Worm (Caenorhabditis elegans): ENCODE results near the gene Y71H2AM.6.
A peak's percentile ranks its signal among the peaks of the same experiment; 100 is the strongest.

Y71H2AM.6 gene

DNA sequence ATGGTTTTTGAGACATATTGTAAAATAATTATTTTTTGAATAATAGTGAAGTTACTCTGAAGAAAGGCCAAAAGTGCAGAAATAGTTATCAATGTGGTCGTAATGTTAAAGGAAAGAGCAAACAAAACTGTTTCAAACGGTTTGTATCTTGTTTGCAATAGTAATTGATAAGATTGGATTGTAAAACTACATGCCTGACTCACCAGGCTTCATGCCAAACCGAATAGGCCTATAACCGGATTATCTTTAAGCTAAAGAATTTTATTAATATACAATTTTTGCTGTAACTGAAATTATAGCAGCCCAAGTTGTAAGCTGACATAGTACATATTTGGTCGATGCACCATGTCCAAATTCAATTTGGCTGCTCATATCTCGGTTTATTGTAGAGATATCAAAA lies 34.3 kb upstream of the Y71H2AM.6 start, which contains the start of gene Y71H2AM.14:
TSS of gene Y71H2AM.14 (minus strand) at position 101 of the 400 bp plus-strand sequence.
- TF ChIP-seq pqm-1 (tag; optimal IDR thresholded peaks at IDR 0.05) (peak; percentile 43), pha-4 (GFP tag; IDR thresholded peaks at IDR 0.05) (no peak), pha-4 (tag; optimal IDR thresholded peaks at IDR 0.05) (no peak), nhr-25 (tag; optimal IDR thresholded peaks at IDR 0.05; ENCODE audit: borderline replicate concordance, insufficient read depth) (no peak)

DNA sequence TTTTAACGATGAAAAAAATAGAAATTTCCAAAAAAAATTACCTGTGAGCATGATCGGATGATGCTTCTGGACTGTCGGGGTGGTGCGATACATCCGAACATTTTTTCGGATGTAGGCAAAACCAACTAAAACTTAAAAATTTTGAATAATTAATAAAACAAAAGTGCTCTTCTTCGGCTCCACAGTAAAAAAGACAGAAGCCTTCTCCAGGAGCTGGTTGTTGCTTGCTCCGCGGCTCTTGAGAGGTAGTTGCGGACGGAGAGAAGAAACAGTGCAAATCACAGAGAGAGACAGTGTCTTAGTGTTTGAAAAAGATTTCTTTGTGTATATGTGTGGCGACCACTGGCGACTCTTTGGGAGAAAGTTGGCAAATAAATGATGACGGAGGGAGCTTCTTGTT lies 24.6 kb upstream of the Y71H2AM.6 start, which contains the start of gene gldi-9:
TSS of gene gldi-9 (minus strand) at position 101 of the 400 bp plus-strand sequence.
- no peak for TF ChIP-seq D1046.2 (GFP tag; IDR thresholded peaks at IDR 0.05)
- TF ChIP-seq hmg-1.1 (GFP tag; IDR thresholded peaks at IDR 0.05): no peak
- TF ChIP-seq spr-1 (tag; optimal IDR thresholded peaks at IDR 0.05): no peak
- TF ChIP-seq zag-1 (tag; optimal IDR thresholded peaks at IDR 0.05): no peak
- no peak for TF ChIP-seq aha-1 (tag)
- no peak for TF ChIP-seq dve-1 (tag; optimal IDR thresholded peaks at IDR 0.05; ENCODE audit: insufficient read depth)
- no peak for TF ChIP-seq lin-13 (GFP tag; optimal IDR thresholded peaks at IDR 0.05)
- TF ChIP-seq pqm-1 (tag; optimal IDR thresholded peaks at IDR 0.05): no peak
- TF ChIP-seq set-16 (GFP tag; IDR thresholded peaks at IDR 0.05): no peak
- no peak for TF ChIP-seq cey-2 (tag; optimal IDR thresholded peaks at IDR 0.05; ENCODE audit: borderline replicate concordance, insufficient read depth)
- no peak for TF ChIP-seq Y105C5A.15 (GFP tag; IDR thresholded peaks at IDR 0.05)
- no peak for TF ChIP-seq ztf-7 (tag; optimal IDR thresholded peaks at IDR 0.05)
- no peak for TF ChIP-seq mxl-2 (GFP tag; conservative IDR thresholded peaks at IDR 0.05)

DNA sequence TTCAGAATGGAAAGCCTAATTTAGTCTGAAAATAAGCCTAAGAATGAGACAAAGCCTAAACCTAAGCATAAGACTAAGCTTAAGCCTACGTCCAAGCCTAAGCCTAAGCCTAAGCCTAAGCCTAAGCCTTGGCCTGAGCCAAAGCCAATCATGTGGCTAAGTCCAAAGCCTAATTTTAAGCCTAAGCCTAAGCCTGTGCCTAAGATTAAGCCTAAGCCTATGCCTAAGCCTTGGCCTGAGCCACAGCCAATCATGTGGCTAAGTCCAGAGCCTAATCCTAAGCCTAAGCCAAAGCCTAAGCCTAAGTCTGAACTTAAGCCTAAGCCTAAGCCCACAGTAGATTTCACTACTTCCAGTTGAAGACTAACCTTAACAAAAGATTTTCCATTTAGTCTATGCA lies 23.4 kb upstream of the Y71H2AM.6 start:
- TF ChIP-seq Y105C5A.15 (GFP tag; IDR thresholded peaks at IDR 0.05) (0 out of 2 replicates have a peak, but pooled peaks have one; percentile 34), nhr-6 (tag; optimal IDR thresholded peaks at IDR 0.05) (no peak), pha-4 (GFP tag; IDR thresholded peaks at IDR 0.05) (no peak), pha-4 (tag; optimal IDR thresholded peaks at IDR 0.05) (no peak), ceh-20 (GFP tag; IDR thresholded peaks at IDR 0.05) (no peak), madf-9 (GFP tag; conservative IDR thresholded peaks at IDR 0.05) (0 out of 2 replicates have a peak, but pooled peaks have one; percentile 7)

DNA sequence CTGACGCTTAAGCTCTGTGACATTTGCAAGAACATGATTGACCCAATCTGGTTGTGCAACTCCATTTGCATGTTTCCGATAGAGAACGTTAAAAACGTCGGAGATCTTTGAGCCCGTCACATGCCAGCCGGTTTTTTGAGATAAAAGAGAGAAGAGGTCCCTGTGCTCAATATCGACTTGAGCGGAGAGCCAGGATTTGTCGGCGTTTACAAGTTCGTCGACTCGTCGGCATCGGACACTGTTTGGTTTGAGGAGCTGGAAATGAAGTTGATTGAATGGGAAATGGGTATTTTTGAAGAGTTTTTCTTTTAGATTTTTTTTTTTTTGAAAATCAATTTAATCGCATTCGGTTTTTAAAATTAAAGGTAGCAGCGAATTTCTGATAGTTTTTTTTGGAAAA lies 22.8 kb upstream of the Y71H2AM.6 start:
- TF ChIP-seq sdz-12 (GFP tag; optimal IDR thresholded peaks at IDR 0.05) (no peak), aha-1 (tag) (peak; percentile 53), dve-1 (tag; optimal IDR thresholded peaks at IDR 0.05; ENCODE audit: insufficient read depth) (no peak)

DNA sequence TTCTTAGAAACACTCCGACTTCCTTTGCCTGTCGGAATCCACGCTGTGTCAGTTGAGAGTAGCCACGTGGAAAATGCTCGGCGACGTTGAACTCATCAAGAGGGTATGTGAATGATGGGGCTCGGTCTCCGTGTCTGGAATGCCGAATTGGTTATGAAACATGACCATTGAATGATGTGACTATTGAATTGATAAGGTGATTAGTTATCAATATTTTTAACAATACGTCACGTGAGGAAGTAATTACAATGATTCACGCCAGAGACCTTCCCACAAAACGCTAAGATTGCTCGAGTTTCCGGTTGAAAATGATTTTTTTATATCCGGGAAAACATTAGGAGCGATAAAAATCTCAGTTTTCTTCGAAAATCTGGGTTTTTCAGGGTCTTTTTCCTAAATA lies 21.5 kb upstream of the Y71H2AM.6 start:
- TF ChIP-seq dmd-6 (GFP tag; IDR thresholded peaks at IDR 0.05): peak; percentile 46; the same call in 1 of the 2 replicates
- TF ChIP-seq hlh-11 (tag; optimal IDR thresholded peaks at IDR 0.05): peak; percentile 23
- no peak for TF ChIP-seq mxl-3 (GFP tag; optimal IDR thresholded peaks at IDR 0.05)
- TF ChIP-seq ces-1 (GFP tag; optimal IDR thresholded peaks at IDR 0.05): no peak
- peak; percentile 49 for TF ChIP-seq nhr-28 (tag; optimal IDR thresholded peaks at IDR 0.05)
- TF ChIP-seq hlh-30 (tag; optimal IDR thresholded peaks at IDR 0.05; ENCODE audit: insufficient read depth): peak; percentile 7
- TF ChIP-seq mep-1 (tag; optimal IDR thresholded peaks at IDR 0.05): no peak
- no peak for TF ChIP-seq daf-16 (GFP tag; optimal IDR thresholded peaks at IDR 0.05)
- peak; percentile 17 for TF ChIP-seq daf-16 (tag; optimal IDR thresholded peaks at IDR 0.05)
- no peak for TF ChIP-seq tag-97 (GFP tag; IDR thresholded peaks at IDR 0.05)
- peak; percentile 21; the same call in 1 of the 2 replicates for TF ChIP-seq lin-38 (GFP tag; IDR thresholded peaks at IDR 0.05)
- no peak for TF ChIP-seq unc-62 (GFP tag; optimal IDR thresholded peaks at IDR 0.05 in 1 of 2)
- TF ChIP-seq unc-62 (tag; optimal IDR thresholded peaks at IDR 0.05): no peak
- no peak for TF ChIP-seq ZK337.2 (GFP tag; IDR thresholded peaks at IDR 0.05)
- TF ChIP-seq pqm-1 (tag; optimal IDR thresholded peaks at IDR 0.05): peak; percentile 31
- TF ChIP-seq ceh-20 (GFP tag; IDR thresholded peaks at IDR 0.05): no peak

All from whole organism, L4 larva.